Fruit fly (Drosophila melanogaster): ENCODE data around the gene sphinx2.
A peak's percentile ranks its signal among the peaks of the same experiment; 100 is the strongest.

The sphinx2 gene

dm6 chr3L:7434715-7435653, 5.5 kb downstream of the sphinx2 start, which contains the start of gene Rac2:
Rac2 (minus strand) TSS chr3L:7435190.
- TF ChIP-seq CG8478 (optimal IDR thresholded peaks at IDR 0.05) (peak; percentile 66), usp (GFP tag; optimal IDR thresholded peaks at IDR 0.05) (no peak), Dll (optimal IDR thresholded peaks at IDR 0.05) (peak; percentile 96), pan (optimal IDR thresholded peaks at IDR 0.05) (no peak), psq (optimal IDR thresholded peaks at IDR 0.05) (no peak), EcR (GFP tag; optimal IDR thresholded peaks at IDR 0.05) (no peak)

DNA sequence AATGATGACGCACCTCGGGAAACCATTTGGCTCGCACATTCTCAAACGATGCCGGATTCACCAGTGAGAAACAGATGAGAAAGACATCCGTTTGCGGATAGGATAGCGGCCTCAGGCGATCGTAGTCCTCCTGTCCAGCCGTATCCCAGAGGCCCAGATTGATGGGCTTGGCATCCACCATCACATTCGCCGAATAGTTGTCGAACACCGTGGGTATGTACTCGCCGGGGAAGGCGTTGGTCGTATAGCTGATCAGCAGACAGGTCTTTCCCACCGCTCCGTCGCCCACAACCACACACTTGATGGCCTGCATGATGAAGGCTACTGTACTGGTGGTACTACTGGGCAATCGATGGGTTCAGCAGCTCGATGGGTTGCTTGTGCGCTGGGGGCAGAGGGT, 6.3 kb downstream of the sphinx2 start:
- TF ChIP-seq Dll (optimal IDR thresholded peaks at IDR 0.05) (no peak), usp (GFP tag; optimal IDR thresholded peaks at IDR 0.05) (no peak), psq (optimal IDR thresholded peaks at IDR 0.05) (no peak), EcR (GFP tag; optimal IDR thresholded peaks at IDR 0.05) (no peak), pan (optimal IDR thresholded peaks at IDR 0.05) (no peak), CG8478 (optimal IDR thresholded peaks at IDR 0.05) (no peak)

DNA sequence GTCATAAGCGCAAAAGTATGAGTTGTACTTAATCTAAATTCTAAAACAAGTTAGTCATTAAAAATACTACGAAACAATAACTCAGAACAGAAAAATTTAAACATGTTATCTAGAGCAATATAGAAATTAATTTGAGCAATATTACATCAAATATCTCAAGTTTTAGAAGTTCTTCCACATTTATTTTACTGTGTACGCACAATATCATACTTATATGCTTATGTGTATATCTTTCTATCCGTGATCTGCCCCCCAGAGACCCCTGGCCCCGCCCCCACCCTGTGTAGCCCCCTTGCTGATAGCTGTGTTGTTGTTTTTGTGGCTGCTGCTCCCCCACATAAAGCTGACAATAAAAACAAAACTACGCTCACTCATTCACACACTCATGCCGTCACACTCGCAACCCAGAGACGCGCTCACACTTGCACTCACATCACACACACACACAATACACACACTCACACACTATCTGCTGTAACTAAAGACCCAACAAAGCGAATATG, 7.2 kb downstream of the sphinx2 start:
- no peak for TF ChIP-seq CG8478 (optimal IDR thresholded peaks at IDR 0.05)
- TF ChIP-seq EcR (GFP tag; optimal IDR thresholded peaks at IDR 0.05) = no peak
- TF ChIP-seq pan (optimal IDR thresholded peaks at IDR 0.05) = no peak
- no peak for TF ChIP-seq Dll (optimal IDR thresholded peaks at IDR 0.05)
- no peak for TF ChIP-seq usp (GFP tag; optimal IDR thresholded peaks at IDR 0.05)
- TF ChIP-seq psq (optimal IDR thresholded peaks at IDR 0.05) = no peak

dm6 chr3L:7432811-7433324, 7.7 kb downstream of the sphinx2 start:
- no peak for TF ChIP-seq pan (optimal IDR thresholded peaks at IDR 0.05)
- no peak for TF ChIP-seq Dll (optimal IDR thresholded peaks at IDR 0.05)
- TF ChIP-seq EcR (GFP tag; optimal IDR thresholded peaks at IDR 0.05) = no peak
- TF ChIP-seq CG8478 (optimal IDR thresholded peaks at IDR 0.05) = no peak
- no peak for TF ChIP-seq psq (optimal IDR thresholded peaks at IDR 0.05)
- no peak for TF ChIP-seq usp (GFP tag; optimal IDR thresholded peaks at IDR 0.05)

DNA sequence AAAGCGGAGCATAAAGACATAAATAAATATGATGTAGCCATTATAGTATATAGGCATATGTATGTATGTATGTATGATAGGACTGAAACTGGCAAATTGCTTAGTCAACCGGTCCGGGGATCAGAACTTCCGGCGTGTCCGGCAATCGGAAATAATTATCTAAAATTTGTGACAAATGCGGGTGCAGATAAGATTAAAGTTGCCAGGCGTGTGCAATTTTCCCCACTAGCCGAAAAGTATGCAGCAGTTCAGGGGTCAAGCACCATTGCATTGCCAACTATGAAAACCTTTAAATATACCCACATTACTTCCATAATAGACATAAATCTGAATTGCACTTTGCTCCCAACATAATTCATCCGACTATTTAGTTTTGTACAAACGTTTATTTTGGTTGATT, 8.3 kb downstream of the sphinx2 start:
- no peak for TF ChIP-seq CG8478 (optimal IDR thresholded peaks at IDR 0.05)
- no peak for TF ChIP-seq pan (optimal IDR thresholded peaks at IDR 0.05)
- no peak for TF ChIP-seq psq (optimal IDR thresholded peaks at IDR 0.05)
- no peak for TF ChIP-seq Dll (optimal IDR thresholded peaks at IDR 0.05)
- no peak for TF ChIP-seq usp (GFP tag; optimal IDR thresholded peaks at IDR 0.05)
- TF ChIP-seq EcR (GFP tag; optimal IDR thresholded peaks at IDR 0.05) = no peak

DNA sequence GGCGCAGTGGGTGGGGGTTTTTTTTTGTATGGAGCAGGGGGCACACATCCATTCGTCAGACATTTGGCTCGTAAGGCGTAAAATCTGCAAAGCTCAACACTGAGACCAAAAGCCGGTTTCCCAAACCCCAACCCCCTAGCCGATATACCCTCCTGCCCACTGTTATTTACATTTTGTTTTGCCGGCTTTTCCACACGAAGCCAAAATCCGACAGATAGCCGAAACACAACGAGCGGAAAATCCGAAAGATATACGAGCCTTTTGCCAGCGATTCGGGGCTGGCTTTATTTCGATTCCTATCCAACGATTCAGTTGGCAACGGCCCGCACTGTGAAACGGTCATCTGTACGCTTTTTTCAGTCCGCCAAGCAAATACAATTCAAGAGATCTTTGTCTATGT, 17.0 kb downstream of the sphinx2 start, which contains the start of gene CG42458:
TSS of gene CG42458 (plus strand) at position 311 of the 400 bp plus-strand sequence.
- no peak for TF ChIP-seq usp (GFP tag; optimal IDR thresholded peaks at IDR 0.05)
- TF ChIP-seq Dll (optimal IDR thresholded peaks at IDR 0.05) = no peak
- no peak for TF ChIP-seq pan (optimal IDR thresholded peaks at IDR 0.05)
- no peak for TF ChIP-seq EcR (GFP tag; optimal IDR thresholded peaks at IDR 0.05)
- TF ChIP-seq CG8478 (optimal IDR thresholded peaks at IDR 0.05) = no peak
- no peak for TF ChIP-seq psq (optimal IDR thresholded peaks at IDR 0.05)

dm6 chr3L:7422578-7422977, 18.0 kb downstream of the sphinx2 start:
- TF ChIP-seq Dll (optimal IDR thresholded peaks at IDR 0.05) = no peak
- TF ChIP-seq psq (optimal IDR thresholded peaks at IDR 0.05) = no peak
- no peak for TF ChIP-seq pan (optimal IDR thresholded peaks at IDR 0.05)
- no peak for TF ChIP-seq usp (GFP tag; optimal IDR thresholded peaks at IDR 0.05)
- TF ChIP-seq CG8478 (optimal IDR thresholded peaks at IDR 0.05) = no peak
- TF ChIP-seq EcR (GFP tag; optimal IDR thresholded peaks at IDR 0.05) = no peak

DNA sequence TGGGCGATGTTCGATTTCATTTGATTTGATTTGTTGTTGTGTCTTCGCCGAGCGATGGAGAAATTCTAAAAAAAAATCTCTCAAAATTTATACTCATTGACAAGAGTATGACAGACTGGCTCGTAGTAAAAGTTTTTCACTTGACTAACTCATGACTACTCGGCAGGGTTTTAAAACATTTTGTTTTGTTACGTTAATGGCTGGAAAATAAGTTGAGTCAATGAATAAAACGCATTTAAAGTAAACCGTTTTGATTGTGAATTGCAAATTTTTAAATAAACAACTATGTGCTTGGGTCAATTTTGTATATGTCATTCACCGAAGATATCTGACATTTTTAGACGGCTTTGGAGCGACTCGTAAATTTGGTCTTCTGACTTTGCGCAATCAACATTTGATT, 36.5 kb downstream of the sphinx2 start, which contains the start of gene CG8560:
TSS of gene CG8560 (minus strand) at position 101 of the 400 bp plus-strand sequence.
- TF ChIP-seq usp (GFP tag; optimal IDR thresholded peaks at IDR 0.05) (no peak), pan (optimal IDR thresholded peaks at IDR 0.05) (no peak), Dll (optimal IDR thresholded peaks at IDR 0.05) (no peak), EcR (GFP tag; optimal IDR thresholded peaks at IDR 0.05) (no peak), psq (optimal IDR thresholded peaks at IDR 0.05) (no peak), CG8478 (optimal IDR thresholded peaks at IDR 0.05) (no peak)

DNA sequence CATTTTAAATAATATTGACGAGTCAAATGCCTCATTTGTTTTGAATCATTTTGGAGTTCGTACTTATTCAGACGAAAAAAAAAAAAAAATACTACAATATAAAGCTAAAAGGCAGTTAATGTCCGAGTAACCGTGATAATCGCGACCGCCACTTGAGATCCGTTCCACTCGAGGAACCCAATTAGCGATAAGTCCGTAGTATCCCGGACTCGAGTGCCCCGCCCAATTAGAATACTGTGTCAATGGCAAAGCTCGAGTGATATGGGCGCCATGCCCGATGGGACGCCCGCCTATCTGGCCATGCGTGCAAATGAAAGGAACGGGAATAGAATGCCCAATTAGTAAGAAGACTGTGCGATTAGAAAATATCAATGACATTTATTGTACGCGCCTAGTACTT, 38.6 kb downstream of the sphinx2 start:
- TF ChIP-seq pan (optimal IDR thresholded peaks at IDR 0.05) (no peak), usp (GFP tag; optimal IDR thresholded peaks at IDR 0.05) (no peak), EcR (GFP tag; optimal IDR thresholded peaks at IDR 0.05) (no peak), Dll (optimal IDR thresholded peaks at IDR 0.05) (no peak), CG8478 (optimal IDR thresholded peaks at IDR 0.05) (no peak), psq (optimal IDR thresholded peaks at IDR 0.05) (no peak)

DNA sequence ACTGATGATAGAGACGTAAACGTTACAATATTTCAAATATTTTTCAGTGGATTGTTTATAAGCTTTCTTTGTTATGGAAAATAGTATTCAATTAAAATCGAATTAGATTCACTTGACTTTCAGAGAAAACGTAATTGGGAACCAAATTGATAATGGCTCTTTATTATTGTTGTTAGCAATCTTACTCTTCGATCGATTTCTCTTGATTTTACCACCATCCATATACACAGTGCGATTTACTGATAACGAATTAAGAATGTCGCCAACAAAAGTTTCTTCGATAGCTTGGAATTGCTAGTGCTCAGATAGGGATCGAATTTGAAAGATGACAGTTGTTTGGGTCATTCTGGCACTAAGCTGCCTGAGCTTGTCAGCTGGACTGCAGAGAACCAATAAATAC, 40.8 kb downstream of the sphinx2 start, which contains the start of gene CG18417:
TSS of gene CG18417 (plus strand) at position 301 of the 400 bp plus-strand sequence.
- TF ChIP-seq pan (optimal IDR thresholded peaks at IDR 0.05) = no peak
- no peak for TF ChIP-seq EcR (GFP tag; optimal IDR thresholded peaks at IDR 0.05)

dm6 chr3L:7397979-7398378, 42.6 kb downstream of the sphinx2 start, which contains the start of gene CG8562:
CG8562 (plus strand) TSS chr3L:7398285.
- no peak for TF ChIP-seq CG8478 (optimal IDR thresholded peaks at IDR 0.05)
- TF ChIP-seq Dll (optimal IDR thresholded peaks at IDR 0.05) = no peak
- TF ChIP-seq pan (optimal IDR thresholded peaks at IDR 0.05) = no peak
- no peak for TF ChIP-seq EcR (GFP tag; optimal IDR thresholded peaks at IDR 0.05)

DNA sequence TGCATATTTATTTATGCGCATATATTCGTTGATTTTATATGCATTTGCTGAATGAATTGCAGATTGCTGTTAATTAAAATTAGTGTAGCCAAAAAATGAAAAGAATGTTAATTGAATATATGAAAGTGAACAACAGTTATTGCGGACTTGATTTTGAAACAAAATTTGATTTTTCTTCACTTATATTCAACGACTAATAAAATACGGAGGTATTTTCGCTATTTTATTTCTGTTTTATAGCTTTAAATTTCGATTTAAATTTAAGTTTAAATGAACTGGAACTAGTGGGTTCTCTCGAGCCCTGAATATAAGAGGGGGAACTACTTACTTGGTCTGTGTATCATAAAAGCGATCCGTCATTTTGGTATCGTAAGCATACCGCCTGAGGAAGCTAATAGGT, 44.5 kb downstream of the sphinx2 start, which contains the start of gene CG32379:
TSS of gene CG32379 (plus strand) at position 301 of the 400 bp plus-strand sequence.
- TF ChIP-seq EcR (GFP tag; optimal IDR thresholded peaks at IDR 0.05) (no peak), usp (GFP tag; optimal IDR thresholded peaks at IDR 0.05) (no peak), psq (optimal IDR thresholded peaks at IDR 0.05) (no peak), pan (optimal IDR thresholded peaks at IDR 0.05) (no peak), Dll (optimal IDR thresholded peaks at IDR 0.05) (no peak), CG8478 (optimal IDR thresholded peaks at IDR 0.05) (no peak)
